Fruit fly (Drosophila melanogaster) whole organism, wandering third instar larva: ENCODE measurements around the gene kst.

ENCODE experiments used
- Abd-B ChIP-seq: fragments of >200 bp; optimal IDR thresholded peaks from 2 replicates; lab custom pipeline; 2017; ENCODE audit warnings: missing biosample characterization, missing genetic modification characterization
- CG32264 ChIP-seq: fragments of 200-800 bp; sonication (Bioruptor generic); optimal IDR thresholded peaks from 2 replicates; lab custom pipeline; 2016; ENCODE audit warnings: missing biosample characterization, missing genetic modification characterization
- CG9705 ChIP-seq: fragments of 200-800 bp; sonication (Bioruptor generic); optimal IDR thresholded peaks from 2 replicates; lab custom pipeline; 2018; ENCODE audit warnings: missing biosample characterization, mild to moderate bottlenecking, missing genetic modification characterization
- CrebA ChIP-seq: fragments of 200-800 bp; sonication (Bioruptor generic); optimal IDR thresholded peaks from 2 replicates; lab custom pipeline; 2016; ENCODE audit warnings: missing biosample characterization, mild to moderate bottlenecking, missing genetic modification characterization, borderline replicate concordance
- Dfd ChIP-seq: fragments of >200 bp; optimal IDR thresholded peaks from 2 replicates; lab custom pipeline; 2017; ENCODE audit warnings: missing biosample characterization, missing genetic modification characterization
- Dif ChIP-seq: fragments of 200-275, 200-300 bp; sonication (Bioruptor generic); optimal IDR thresholded peaks from 2 replicates; lab custom pipeline; 2018; ENCODE audit warnings: missing biosample characterization, missing genetic modification characterization; ENCODE audit not compliant: partially characterized antibody
- GATAd ChIP-seq: sonication (Bioruptor generic); optimal IDR thresholded peaks from 2 replicates; lab custom pipeline; 2016; ENCODE audit warnings: missing biosample characterization, missing genetic modification characterization
- Hr78 ChIP-seq: fragments of >200 bp; optimal IDR thresholded peaks from 2 replicates; lab custom pipeline; 2017; ENCODE audit warnings: missing biosample characterization, missing genetic modification characterization
- Hr83 ChIP-seq: fragments of 200-300 bp; sonication (Bioruptor generic); optimal IDR thresholded peaks from 2 replicates; lab custom pipeline; 2016; ENCODE audit warnings: missing biosample characterization, mild to moderate bottlenecking, missing genetic modification characterization, moderate library complexity; ENCODE audit not compliant: poor library complexity, severe bottlenecking
- Mio ChIP-seq: sonication (Bioruptor generic); optimal IDR thresholded peaks from 2 replicates; lab custom pipeline; 2016; ENCODE audit warnings: missing biosample characterization, missing genetic modification characterization
- Myc ChIP-seq: fragments of >200 bp; optimal IDR thresholded peaks from 2 replicates; lab custom pipeline; 2017
- N ChIP-seq: fragments of >200 bp; optimal IDR thresholded peaks from 2 replicates; lab custom pipeline; 2018; ENCODE audit warnings: missing biosample characterization, missing external identifiers, missing genetic modification characterization
- OdsH ChIP-seq: fragments of 200-800 bp; sonication (Bioruptor generic); optimal IDR thresholded peaks from 2 replicates; lab custom pipeline; 2016; ENCODE audit warnings: missing biosample characterization, mild to moderate bottlenecking, missing genetic modification characterization
- Rel ChIP-seq, 2 experiments: fragments of 200-800 bp; sonication (Bioruptor generic) in 1 of 2; optimal IDR thresholded peaks; 2 replicates in 1 of 2; 3 replicates in 1 of 2; lab custom pipeline; 2016 to 2019; ENCODE audit warnings: mild to moderate bottlenecking in 2 of 2, missing biosample characterization in 2 of 2, missing genetic modification characterization in 2 of 2, moderate library complexity in 1 of 2
- Sp1 ChIP-seq: fragments of 200-800 bp; sonication (Bioruptor generic); optimal IDR thresholded peaks from 3 replicates; lab custom pipeline; 2019; ENCODE audit warnings: missing biosample characterization, mild to moderate bottlenecking, missing genetic modification characterization, moderate library complexity
- Vsx2 ChIP-seq: fragments of 200-300, 225-300 bp; sonication (Bioruptor generic); optimal IDR thresholded peaks from 2 replicates; lab custom pipeline; 2018; ENCODE audit warnings: missing biosample characterization, missing genetic modification characterization; ENCODE audit not compliant: partially characterized antibody
- br ChIP-seq: fragments of 200-800 bp; sonication (Bioruptor generic); optimal IDR thresholded peaks from 2 replicates; lab custom pipeline; 2016; ENCODE audit warnings: missing biosample characterization, missing genetic modification characterization
- brk ChIP-seq: fragments of 200-800 bp; sonication (Bioruptor generic); optimal IDR thresholded peaks from 2 replicates; lab custom pipeline; 2016; ENCODE audit warnings: missing biosample characterization, mild to moderate bottlenecking, missing genetic modification characterization
- dl ChIP-seq, 2 experiments: fragments of 175-275, 200-275 bp in 1 of 2; fragments of 200-275 bp in 1 of 2; sonication (Bioruptor generic); optimal IDR thresholded peaks; lab custom pipeline; 2018; ENCODE audit warnings: mild to moderate bottlenecking in 2 of 2, missing biosample characterization in 2 of 2, missing genetic modification characterization in 2 of 2, moderate library complexity in 2 of 2; ENCODE audit not compliant: partially characterized antibody in 2 of 2, insufficient read depth in 1 of 2
- dmrt93B ChIP-seq: fragments of 200-800 bp; sonication (Bioruptor generic); optimal IDR thresholded peaks from 2 replicates; lab custom pipeline; 2018; ENCODE audit warnings: missing biosample characterization, mild to moderate bottlenecking, missing genetic modification characterization
- dsf ChIP-seq: sonication (Bioruptor generic); optimal IDR thresholded peaks from 2 replicates; lab custom pipeline; 2016; ENCODE audit warnings: missing biosample characterization, missing genetic modification characterization, borderline replicate concordance
- ey ChIP-seq: fragments of 200-800 bp; sonication (Bioruptor generic); optimal IDR thresholded peaks from 2 replicates; lab custom pipeline; 2016; ENCODE audit warnings: missing biosample characterization, missing genetic modification characterization
- foxo ChIP-seq, 2 experiments: fragments of 200-800 bp; sonication (Bioruptor generic); optimal IDR thresholded peaks; 2 replicates in 1 of 2; 3 replicates in 1 of 2; lab custom pipeline; 2016 to 2017; ENCODE audit warnings: missing biosample characterization in 2 of 2, missing genetic modification characterization in 2 of 2
- fru ChIP-seq: fragments of 200-800 bp; sonication (Bioruptor generic); optimal IDR thresholded peaks from 3 replicates; lab custom pipeline; 2016; ENCODE audit warnings: missing biosample characterization, mild to moderate bottlenecking, missing genetic modification characterization
- h ChIP-seq: fragments of 200-800 bp; sonication (Bioruptor generic); optimal IDR thresholded peaks from 3 replicates; lab custom pipeline; 2016; ENCODE audit warnings: missing biosample characterization, mild to moderate bottlenecking, missing genetic modification characterization
- lola ChIP-seq: fragments of >200 bp; optimal IDR thresholded peaks from 2 replicates; lab custom pipeline; 2017; ENCODE audit warnings: missing biosample characterization, missing genetic modification characterization
- pan ChIP-seq: fragments of >200 bp; optimal IDR thresholded peaks from 2 replicates; lab custom pipeline; 2017
- rgr ChIP-seq: fragments of 200-800 bp; sonication (Bioruptor generic); optimal IDR thresholded peaks from 3 replicates; lab custom pipeline; 2016; ENCODE audit warnings: missing biosample characterization, mild to moderate bottlenecking, missing genetic modification characterization
- sage ChIP-seq: fragments of 200-800 bp; sonication (Bioruptor generic); optimal IDR thresholded peaks from 2 replicates; lab custom pipeline; 2016; ENCODE audit warnings: missing biosample characterization, mild to moderate bottlenecking, missing genetic modification characterization
- sv ChIP-seq: fragments of 200-800 bp; sonication (Bioruptor generic); optimal IDR thresholded peaks from 3 replicates; lab custom pipeline; 2016; ENCODE audit warnings: missing biosample characterization, missing genetic modification characterization
- usp ChIP-seq: fragments of >200 bp; optimal IDR thresholded peaks from 2 replicates; lab custom pipeline; 2017; ENCODE audit warnings: missing biosample characterization, missing genetic modification characterization
- woc ChIP-seq: sonication (Bioruptor generic); optimal IDR thresholded peaks from 2 replicates; lab custom pipeline; 2016; ENCODE audit warnings: missing biosample characterization, mild to moderate bottlenecking, missing genetic modification characterization

kst gene

dm6 chr3L:3307593-3307992, 29.1 kb upstream of the kst start:
- TF ChIP-seq Hr78 (GFP tag; lab: Kevin White, UChicago): no peak
- no peak for TF ChIP-seq Abd-B (GFP tag; lab: Kevin White, UChicago)
- no peak for TF ChIP-seq rgr (GFP tag; lab: Kevin White, UChicago)
- no peak for TF ChIP-seq CrebA (GFP tag; lab: Kevin White, UChicago)
- no peak for TF ChIP-seq ey (GFP tag; lab: Kevin White, UChicago)
- no peak for TF ChIP-seq usp (GFP tag; lab: Kevin White, UChicago)
- no peak for TF ChIP-seq br (GFP tag; lab: Kevin White, UChicago)
- no peak for TF ChIP-seq Myc
- no peak for TF ChIP-seq Dif
- no peak for TF ChIP-seq Dfd (GFP tag; lab: Kevin White, UChicago)
- TF ChIP-seq CG32264 (GFP tag; lab: Kevin White, UChicago): no peak
- TF ChIP-seq Rel (GFP tag; optimal IDR thresholded peaks at IDR 0.05; lab: Kevin White, UChicago): no peak
- no peak for TF ChIP-seq Rel (tag; optimal IDR thresholded peaks at IDR 0.05; lab: Kevin White, UChicago)
- TF ChIP-seq sv (GFP tag; lab: Kevin White, UChicago): no peak
- no peak for TF ChIP-seq CG9705 (GFP tag; lab: Kevin White, UChicago)
- TF ChIP-seq dsf: no peak
- TF ChIP-seq fru (GFP tag; lab: Kevin White, UChicago): no peak
- TF ChIP-seq Hr83: no peak
- TF ChIP-seq lola: no peak
- TF ChIP-seq Vsx2: no peak

dm6 chr3L:3308676-3309613, 27.7 kb upstream of the kst start:
- TF ChIP-seq woc (GFP tag; lab: Kevin White, UChicago) (no peak), ey (GFP tag; lab: Kevin White, UChicago) (no peak), h (GFP tag; lab: Kevin White, UChicago) (peak; percentile 52), Mio (GFP tag; lab: Kevin White, UChicago) (no peak), br (GFP tag; lab: Kevin White, UChicago) (peak; percentile 20), pan (no peak), dmrt93B (GFP tag; lab: Kevin White, UChicago) (no peak), sage (GFP tag; lab: Kevin White, UChicago) (no peak), Abd-B (GFP tag; lab: Kevin White, UChicago) (no peak), usp (GFP tag; lab: Kevin White, UChicago) (no peak), Sp1 (GFP tag; lab: Kevin White, UChicago) (peak; percentile 6), fru (GFP tag; lab: Kevin White, UChicago) (peak; percentile 48), dl (GFP tag; optimal IDR thresholded peaks at IDR 0.05; lab: Kevin White, UChicago; ENCODE audit: insufficient read depth in 1 of 2, partially characterized antibody in 2 of 2) (no peak), foxo (GFP tag; optimal IDR thresholded peaks at IDR 0.05; lab: Kevin White, UChicago) (no peak), Vsx2 (no peak), Rel (GFP tag; optimal IDR thresholded peaks at IDR 0.05; lab: Kevin White, UChicago) (no peak), Rel (tag; optimal IDR thresholded peaks at IDR 0.05; lab: Kevin White, UChicago) (peak; percentile 10), OdsH (GFP tag; lab: Kevin White, UChicago) (peak; percentile 13), Dif (no peak), rgr (GFP tag; lab: Kevin White, UChicago) (no peak)

dm6 chr3L:3314049-3314448, 22.6 kb upstream of the kst start, which contains the start of gene Drsl2:
Gene Drsl2, plus strand, starts transcription at chr3L:3314349.
- no peak for TF ChIP-seq fru (GFP tag; lab: Kevin White, UChicago)
- no peak for TF ChIP-seq CG9705 (GFP tag; lab: Kevin White, UChicago)
- TF ChIP-seq Myc: no peak
- no peak for TF ChIP-seq pan
- TF ChIP-seq lola: no peak
- no peak for TF ChIP-seq dl (GFP tag; optimal IDR thresholded peaks at IDR 0.05; lab: Kevin White, UChicago; ENCODE audit: insufficient read depth in 1 of 2, partially characterized antibody in 2 of 2)
- TF ChIP-seq N (GFP tag; lab: Kevin White, UChicago): no peak
- no peak for TF ChIP-seq woc (GFP tag; lab: Kevin White, UChicago)
- TF ChIP-seq brk (GFP tag; lab: Kevin White, UChicago): no peak
- TF ChIP-seq br (GFP tag; lab: Kevin White, UChicago): no peak
- TF ChIP-seq rgr (GFP tag; lab: Kevin White, UChicago): no peak
- no peak for TF ChIP-seq GATAd (GFP tag; lab: Kevin White, UChicago)
